Worm (Caenorhabditis elegans): ENCODE measurements around the gene btf-1.

The btf-1 gene

DNA sequence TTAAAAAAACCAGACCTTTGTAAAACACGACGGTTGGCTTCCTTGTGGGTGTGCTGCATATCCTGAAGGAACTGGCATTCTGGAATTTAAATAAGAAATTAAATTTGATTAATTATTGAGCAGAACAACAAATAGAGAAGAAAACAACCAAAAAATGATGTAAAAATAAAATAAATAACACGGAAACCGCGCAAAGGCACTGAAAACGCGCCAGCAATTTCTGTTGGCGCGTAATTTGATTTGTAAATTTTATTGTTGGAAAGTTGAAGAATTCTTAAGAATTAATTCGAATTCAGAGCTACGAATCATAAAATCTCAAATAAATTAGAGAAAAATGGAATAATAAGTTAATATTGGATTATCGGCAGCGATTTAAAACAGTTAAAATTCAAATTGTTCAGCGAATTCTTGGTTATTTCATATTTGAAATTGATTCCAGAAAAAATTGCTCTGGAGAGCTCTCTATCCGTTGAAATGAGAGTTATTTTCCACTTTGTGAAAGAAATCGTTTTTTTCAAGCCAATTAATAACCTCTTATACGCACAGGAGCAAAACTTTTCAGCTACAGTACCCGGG, 38.0 kb downstream of the btf-1 start, which contains the start of gene romo-1 (continued):
- TF ChIP-seq skn-1 (tag; optimal IDR thresholded peaks at IDR 0.05) (no peak), attf-4 (tag; optimal IDR thresholded peaks at IDR 0.05) (no peak), nhr-11 (tag; optimal IDR thresholded peaks at IDR 0.05) (peak; percentile 10), ces-1 (GFP tag; optimal IDR thresholded peaks at IDR 0.05) (peak; percentile 31), lin-15B (tag; optimal IDR thresholded peaks at IDR 0.05) (no peak), php-3 (GFP tag; IDR thresholded peaks at IDR 0.05) (no peak), hlh-11 (tag; optimal IDR thresholded peaks at IDR 0.05) (peak; percentile 34), fkh-10 (GFP tag; optimal IDR thresholded peaks at IDR 0.05) (peak; percentile 6), dpl-1 (GFP tag; optimal IDR thresholded peaks at IDR 0.05) (peak; percentile 96), nhr-41 (GFP tag; IDR thresholded peaks at IDR 0.05) (no peak), nhr-6 (tag; optimal IDR thresholded peaks at IDR 0.05) (no peak), daf-16 (GFP tag; optimal IDR thresholded peaks at IDR 0.05) (peak in 1 of 2 experiments; percentile 36), daf-16 (tag; optimal IDR thresholded peaks at IDR 0.05) (peak; percentile 53), spr-1 (tag; optimal IDR thresholded peaks at IDR 0.05) (no peak), nhr-48 (tag; optimal IDR thresholded peaks at IDR 0.05) (peak; percentile 6), unc-130 (GFP tag; optimal IDR thresholded peaks at IDR 0.05) (no peak), dmd-8 (GFP tag; IDR thresholded peaks at IDR 0.05) (no peak), zag-1 (tag; optimal IDR thresholded peaks at IDR 0.05) (no peak)

DNA sequence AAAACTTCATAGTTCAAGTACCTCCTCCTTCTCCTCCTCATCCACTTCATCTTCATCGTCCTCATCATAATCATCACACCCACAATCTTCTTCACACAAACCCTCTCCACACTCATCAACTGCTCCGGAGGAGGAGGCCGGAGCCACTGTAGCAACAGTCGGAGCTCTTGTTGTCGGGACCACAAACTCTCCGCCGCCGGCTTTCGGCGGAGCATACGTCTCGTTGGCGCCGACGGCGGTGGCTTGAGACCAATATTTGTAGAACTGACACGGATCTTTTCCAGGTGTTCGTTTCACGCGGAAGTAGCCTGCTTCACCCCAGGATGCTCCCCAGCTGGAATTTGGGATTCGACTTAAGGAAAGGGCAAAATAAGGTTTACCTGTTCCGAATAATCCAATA, 39.6 kb downstream of the btf-1 start:
- TF ChIP-seq set-16 (GFP tag; IDR thresholded peaks at IDR 0.05) (peak; percentile 74), F37D6.2 (tag; optimal IDR thresholded peaks at IDR 0.05) (no peak)

DNA sequence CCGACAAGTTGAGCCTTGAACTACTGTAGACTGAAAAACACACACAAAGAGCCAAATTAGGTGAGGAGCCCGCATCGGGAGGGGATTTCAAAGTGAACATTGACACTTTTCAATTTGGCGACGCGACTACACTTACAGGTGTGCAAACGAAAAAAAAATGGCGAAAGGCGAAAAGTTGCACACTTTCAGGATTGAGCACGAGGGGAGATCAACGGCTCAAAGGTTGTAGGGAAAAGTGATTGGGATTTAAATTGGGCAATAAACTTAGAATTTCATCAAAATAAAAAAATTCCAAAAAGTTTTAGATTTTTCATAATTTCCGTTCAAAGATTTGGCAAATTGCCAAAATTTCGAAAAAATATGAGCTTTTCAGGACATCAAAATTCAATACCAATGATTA, 43.1 kb downstream of the btf-1 start, which contains the start of gene F15D4.4:
Gene F15D4.4 (minus strand): TSS at position 101 of the 400 bp plus-strand sequence.
- TF ChIP-seq hif-1 (tag; optimal IDR thresholded peaks at IDR 0.05) (no peak), snpc-1.2 (GFP tag; IDR thresholded peaks at IDR 0.05) (no peak), hmg-1.1 (GFP tag; IDR thresholded peaks at IDR 0.05) (no peak), spr-1 (tag; optimal IDR thresholded peaks at IDR 0.05) (no peak), nhr-41 (GFP tag; IDR thresholded peaks at IDR 0.05) (no peak), unc-62 (GFP tag; optimal IDR thresholded peaks at IDR 0.05 in 1 of 2) (no peak), unc-62 (tag; optimal IDR thresholded peaks at IDR 0.05) (no peak), mep-1 (tag; optimal IDR thresholded peaks at IDR 0.05) (no peak), mdl-1 (tag; optimal IDR thresholded peaks at IDR 0.05) (no peak), zip-2 (tag; optimal IDR thresholded peaks at IDR 0.05) (no peak), sdz-12 (GFP tag; optimal IDR thresholded peaks at IDR 0.05) (no peak), lir-3 (tag; optimal IDR thresholded peaks at IDR 0.05) (no peak)

DNA sequence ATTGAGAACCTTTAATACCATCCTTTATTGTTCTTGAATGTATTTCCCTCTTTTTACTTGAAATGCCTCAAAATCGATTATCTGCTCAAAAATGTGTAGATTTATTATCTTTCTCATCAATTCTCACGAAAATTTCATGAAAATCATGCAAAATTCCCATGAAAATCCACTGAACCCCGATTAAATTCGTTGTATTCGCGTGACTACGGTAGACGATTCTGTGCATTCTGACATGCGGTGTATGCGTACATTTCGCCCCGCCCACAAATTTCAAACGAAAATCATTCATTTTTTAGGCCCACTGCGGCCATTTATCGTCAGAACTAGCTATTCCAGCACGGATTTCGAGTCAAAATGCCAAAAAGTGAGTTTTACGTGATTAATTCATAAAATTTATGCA, 45.1 kb downstream of the btf-1 start, which contains the start of gene F15D4.5:
Gene F15D4.5 (plus strand): TSS at position 301 of the 400 bp plus-strand sequence.
- TF ChIP-seq nhr-42 (GFP tag; IDR thresholded peaks at IDR 0.05) (no peak), tra-1 (GFP tag; IDR thresholded peaks at IDR 0.05) (no peak), sdz-12 (GFP tag; optimal IDR thresholded peaks at IDR 0.05) (no peak), gei-8 (GFP tag; optimal IDR thresholded peaks at IDR 0.05) (no peak), dve-1 (tag; optimal IDR thresholded peaks at IDR 0.05; ENCODE audit: insufficient read depth) (no peak)

DNA sequence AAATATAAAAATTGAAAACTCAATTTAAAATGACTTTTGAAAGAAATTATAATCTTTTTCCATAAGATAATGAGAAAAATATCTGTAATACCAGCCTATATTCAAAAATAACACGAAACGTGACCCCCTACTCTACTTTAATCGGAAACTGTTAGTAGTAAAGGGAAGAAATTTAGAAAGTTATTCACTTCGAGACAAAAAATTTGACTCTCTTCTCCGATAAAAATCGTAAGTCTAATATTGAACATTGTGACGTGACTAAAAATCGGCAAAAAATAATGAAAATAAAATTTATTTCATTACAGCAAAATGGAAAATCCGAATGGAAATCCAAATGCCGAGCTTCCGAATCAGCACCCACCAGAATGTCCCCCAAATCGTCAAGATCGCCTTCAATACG, 48.9 kb downstream of the btf-1 start, which contains the start of gene F15D4.6:
Gene F15D4.6 (plus strand): TSS at position 301 of the 400 bp plus-strand sequence.
- TF ChIP-seq ama-1 (optimal IDR thresholded peaks at IDR 0.05) (no peak), tag-97 (GFP tag; IDR thresholded peaks at IDR 0.05) (no peak), mxl-3 (GFP tag; optimal IDR thresholded peaks at IDR 0.05) (no peak), lir-3 (tag; optimal IDR thresholded peaks at IDR 0.05) (no peak), dve-1 (tag; optimal IDR thresholded peaks at IDR 0.05; ENCODE audit: insufficient read depth) (no peak), php-3 (GFP tag; IDR thresholded peaks at IDR 0.05) (no peak), zip-2 (tag; optimal IDR thresholded peaks at IDR 0.05) (no peak)

All from whole organism, L4 larva.